Worm (Caenorhabditis elegans): ENCODE data around the gene otpl-4.

DNA sequence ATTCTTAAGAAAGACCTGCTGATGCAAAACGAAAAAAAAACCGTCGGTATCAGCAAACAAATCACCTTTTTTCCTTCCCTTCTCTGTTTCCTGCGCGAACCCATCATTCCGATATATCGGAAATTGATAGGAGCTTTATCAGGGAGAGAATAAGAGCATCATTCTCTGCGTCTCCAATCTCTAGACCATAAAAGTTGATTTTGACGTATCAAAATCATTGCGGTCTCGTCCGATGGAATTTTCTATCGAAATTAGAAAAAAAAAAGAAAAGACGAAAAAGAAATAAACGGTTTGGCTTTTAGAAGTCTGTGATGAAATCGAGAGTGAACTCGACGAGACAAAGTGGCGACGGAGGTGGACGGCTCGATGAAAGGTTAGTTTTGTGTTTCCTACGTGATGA is 11.9 kb downstream of the otpl-4 start, which contains the start of gene stdh-4:
- TF ChIP-seq dao-5 (tag; optimal IDR thresholded peaks at IDR 0.05) (no peak), him-1 (tag; optimal IDR thresholded peaks at IDR 0.05) (no peak)

All from whole organism, L4/young adult.